Fruit fly (Drosophila melanogaster) whole organism, embryonic: ENCODE data around the gene Klp10A.

Experiments used
- Antp ChIP-seq: fragments of 200-800 bp; sonication (Bioruptor generic); optimal IDR thresholded peaks from 3 replicates; lab custom pipeline; 2016; ENCODE audit warnings: missing biosample characterization, missing genetic modification characterization
- Asciz ChIP-seq: fragments of 200-800 bp; sonication (Bioruptor generic); optimal IDR thresholded peaks from 2 replicates; lab custom pipeline; 2017; ENCODE audit warnings: missing biosample characterization, mild to moderate bottlenecking, missing genetic modification characterization, missing genetic modification reagents
- Bdp1 ChIP-seq: fragments of 200-800 bp; sonication (Bioruptor generic); optimal IDR thresholded peaks from 3 replicates; lab custom pipeline; 2016; ENCODE audit warnings: missing biosample characterization, missing genetic modification characterization
- Bteb2 ChIP-seq: fragments of 200-800 bp; sonication (Bioruptor generic); optimal IDR thresholded peaks from 2 replicates; lab custom pipeline; 2016; ENCODE audit warnings: missing biosample characterization, missing genetic modification characterization
- CG10321 ChIP-seq: fragments of 200-800 bp; sonication (Bioruptor generic); IDR thresholded peaks from 2 replicates; pipeline ENCODE4 v1.3.6; 2022; ENCODE audit warnings: missing biosample characterization, missing genetic modification characterization
- CG13624 ChIP-seq: fragments of 200-800 bp; sonication (Bioruptor generic); optimal IDR thresholded peaks from 2 replicates; lab custom pipeline; 2016; ENCODE audit warnings: missing biosample characterization, missing genetic modification characterization
- CG14050 ChIP-seq: fragments of 200-800 bp; sonication (Bioruptor generic); IDR thresholded peaks from 3 replicates; pipeline ENCODE4 v1.3.6; 2022; ENCODE audit warnings: missing biosample characterization, missing genetic modification characterization
- CG1603 ChIP-seq: fragments of 200-800 bp; sonication (Bioruptor generic); optimal IDR thresholded peaks from 2 replicates; lab custom pipeline; 2019; ENCODE audit warnings: missing biosample characterization, mild to moderate bottlenecking, missing genetic modification characterization, moderate library complexity
- CG1647 ChIP-seq: fragments of 200-800 bp; sonication (Bioruptor generic); optimal IDR thresholded peaks from 3 replicates; lab custom pipeline; 2016; ENCODE audit warnings: missing biosample characterization, missing genetic modification characterization
- CG16815 ChIP-seq: fragments of 200-800 bp; sonication (Bioruptor generic); optimal IDR thresholded peaks from 3 replicates; lab custom pipeline; 2017; ENCODE audit warnings: missing biosample characterization, mild to moderate bottlenecking, missing genetic modification characterization
- CG17186 ChIP-seq: fragments of 200-800 bp; sonication (Bioruptor generic); optimal IDR thresholded peaks from 3 replicates; lab custom pipeline; 2017; ENCODE audit warnings: missing biosample characterization, missing genetic modification reagents, missing genetic modification characterization
- CG2120 ChIP-seq: fragments of 200-800 bp; sonication (Bioruptor generic); optimal IDR thresholded peaks from 3 replicates; lab custom pipeline; 2016; ENCODE audit warnings: missing biosample characterization, missing genetic modification characterization
- CG2889 ChIP-seq: fragments of 200-800 bp; sonication (Bioruptor generic); IDR thresholded peaks from 3 replicates; pipeline ENCODE4 v1.3.6; 2022; ENCODE audit warnings: missing biosample characterization, missing genetic modification characterization
- CG3065 ChIP-seq: fragments of 200-800 bp; sonication (Bioruptor generic); optimal IDR thresholded peaks from 2 replicates; lab custom pipeline; 2016; ENCODE audit warnings: missing biosample characterization, missing genetic modification characterization
- CG4617 ChIP-seq: fragments of 200-800 bp; sonication (Bioruptor generic); optimal IDR thresholded peaks from 3 replicates; lab custom pipeline; 2016; ENCODE audit warnings: missing biosample characterization, missing genetic modification characterization, borderline replicate concordance
- CG6272 ChIP-seq: fragments of 200-800 bp; sonication (Bioruptor generic); IDR thresholded peaks from 2 replicates; pipeline ENCODE4 v1.3.6; 2022; ENCODE audit warnings: missing biosample characterization, missing genetic modification characterization
- CG6683 ChIP-seq: fragments of 200-800 bp; sonication (Bioruptor generic); optimal IDR thresholded peaks from 2 replicates; lab custom pipeline; 2017; ENCODE audit warnings: missing biosample characterization, mild to moderate bottlenecking, missing genetic modification characterization, missing genetic modification reagents
- CG7357 ChIP-seq: fragments of 200-800 bp; sonication (Bioruptor generic); IDR thresholded peaks from 3 replicates; pipeline ENCODE4 v1.3.6; 2022; ENCODE audit warnings: missing biosample characterization, missing genetic modification characterization
- CG9215 ChIP-seq: fragments of 200-800 bp; sonication (Bioruptor generic); IDR thresholded peaks from 2 replicates; pipeline ENCODE4 v1.3.6; 2022; ENCODE audit warnings: missing biosample characterization, missing genetic modification characterization
- CG9876 ChIP-seq: fragments of 200-800 bp; sonication (Bioruptor generic); optimal IDR thresholded peaks from 2 replicates; lab custom pipeline; 2016; ENCODE audit warnings: missing biosample characterization, missing genetic modification characterization
- CG9932 ChIP-seq: fragments of 200-800 bp; sonication (Bioruptor generic); IDR thresholded peaks from 2 replicates; pipeline ENCODE4 v1.3.6; 2022; ENCODE audit warnings: missing biosample characterization, missing genetic modification characterization
- Chrac-16 ChIP-seq: fragments of 200-800 bp; sonication (Bioruptor generic); optimal IDR thresholded peaks from 3 replicates; lab custom pipeline; 2016; ENCODE audit warnings: missing biosample characterization, missing genetic modification characterization
- Ets65A ChIP-seq: fragments of 200-800 bp; sonication (Bioruptor generic); peaks from one replicate; lab custom pipeline; 2016; ENCODE audit warnings: missing biosample characterization, missing genetic modification characterization
- Ets97D ChIP-seq: fragments of 200-800 bp; sonication (Bioruptor generic); optimal IDR thresholded peaks from 3 replicates; lab custom pipeline; 2016; ENCODE audit warnings: missing biosample characterization, missing genetic modification characterization
- GATAe ChIP-seq: fragments of 200-800 bp; sonication (Bioruptor generic); conservative IDR thresholded peaks from 2 replicates; pipeline ENCODE4 v1.3.6; 2022; ENCODE audit warnings: missing biosample characterization, missing genetic modification characterization
- HHEX ChIP-seq: fragments of 200-800 bp; sonication (Bioruptor generic); optimal IDR thresholded peaks from 3 replicates; lab custom pipeline; 2017; ENCODE audit warnings: missing biosample characterization, mild to moderate bottlenecking, missing genetic modification characterization, missing genetic modification reagents
- Med ChIP-seq: fragments of 200-800 bp; sonication (Bioruptor generic); peaks from one replicate; lab custom pipeline; 2016; ENCODE audit warnings: missing biosample characterization, missing genetic modification characterization, mild to moderate bottlenecking, inconsistent platforms, moderate library complexity
- Rfx ChIP-seq: fragments of 200-800 bp; sonication (Bioruptor generic); IDR thresholded peaks from 2 replicates; pipeline ENCODE4 v1.3.6; 2022; ENCODE audit warnings: missing biosample characterization, missing genetic modification characterization
- Rx ChIP-seq: fragments of 200-800 bp; sonication (Bioruptor generic); IDR thresholded peaks from 2 replicates; pipeline ENCODE4 v1.3.6; 2022; ENCODE audit warnings: missing biosample characterization, missing genetic modification characterization
- Sox100B ChIP-seq: fragments of 200-800 bp; sonication (Bioruptor generic); optimal IDR thresholded peaks from 3 replicates; lab custom pipeline; 2018; ENCODE audit warnings: missing biosample characterization, mild to moderate bottlenecking, missing genetic modification characterization
- Sry-β ChIP-seq: fragments of 200-800 bp; sonication (Bioruptor generic); optimal IDR thresholded peaks from 2 replicates; lab custom pipeline; 2018; ENCODE audit warnings: missing biosample characterization, mild to moderate bottlenecking, missing genetic modification characterization, moderate library complexity
- TFAM ChIP-seq: fragments of 200-800 bp; sonication (Bioruptor generic); optimal IDR thresholded peaks from 2 replicates; lab custom pipeline; 2017; ENCODE audit warnings: missing biosample characterization, missing genetic modification characterization, inconsistent platforms
- al ChIP-seq: fragments of 200-800 bp; sonication (Bioruptor generic); IDR thresholded peaks from 2 replicates; pipeline ENCODE4 v1.3.6; 2022; ENCODE audit warnings: missing biosample characterization, missing genetic modification characterization
- dimm ChIP-seq: fragments of 200-800 bp; sonication (Bioruptor generic); IDR thresholded peaks from 2 replicates; pipeline ENCODE4 v1.3.6; 2022; ENCODE audit warnings: missing biosample characterization, missing genetic modification characterization
- ems ChIP-seq: fragments of 200-800 bp; sonication (Bioruptor generic); optimal IDR thresholded peaks from 3 replicates; lab custom pipeline; 2016; ENCODE audit warnings: missing biosample characterization, missing genetic modification characterization
- fd96Cb ChIP-seq: fragments of 200-800 bp; sonication (Bioruptor generic); optimal IDR thresholded peaks from 2 replicates; lab custom pipeline; 2018; ENCODE audit warnings: missing biosample characterization, mild to moderate bottlenecking, missing genetic modification characterization, moderate library complexity
- jigr1 ChIP-seq: fragments of 200-800 bp; sonication (Bioruptor generic); IDR thresholded peaks from 3 replicates; pipeline ENCODE4 v1.3.6; 2022; ENCODE audit warnings: missing biosample characterization, missing genetic modification characterization
- kay ChIP-seq: fragments of 200-800 bp; sonication (Bioruptor generic); optimal IDR thresholded peaks from 2 replicates; lab custom pipeline; 2016; ENCODE audit warnings: missing biosample characterization, missing genetic modification characterization
- klu ChIP-seq: fragments of 200-800 bp; sonication (Bioruptor generic); IDR thresholded peaks from 2 replicates; pipeline ENCODE4 v1.3.6; 2022; ENCODE audit warnings: missing biosample characterization, missing genetic modification characterization
- lbe ChIP-seq: fragments of 200-800 bp; sonication (Bioruptor generic); optimal IDR thresholded peaks from 2 replicates; lab custom pipeline; 2016; ENCODE audit warnings: missing biosample characterization, mild to moderate bottlenecking, missing genetic modification characterization
- mirr ChIP-seq: fragments of 200-800 bp; sonication (Bioruptor generic); optimal IDR thresholded peaks from 3 replicates; lab custom pipeline; 2018; ENCODE audit warnings: missing biosample characterization, mild to moderate bottlenecking, missing genetic modification characterization
- nerfin-1 ChIP-seq: fragments of 200-800 bp; sonication (Bioruptor generic); optimal IDR thresholded peaks from 3 replicates; lab custom pipeline; 2019; ENCODE audit warnings: missing biosample characterization, mild to moderate bottlenecking, missing genetic modification characterization, moderate library complexity
- nom ChIP-seq: fragments of 200-800 bp; sonication (Bioruptor generic); optimal IDR thresholded peaks from 2 replicates; lab custom pipeline; 2017; ENCODE audit warnings: missing biosample characterization, missing genetic modification characterization, mild to moderate bottlenecking, moderate library complexity, missing genetic modification reagents
- pho ChIP-seq: fragments of 200-800 bp; sonication (Bioruptor generic); optimal IDR thresholded peaks from 2 replicates; lab custom pipeline; 2016; ENCODE audit warnings: missing biosample characterization, missing genetic modification characterization
- phol ChIP-seq: fragments of 200-800 bp; sonication (Bioruptor generic); optimal IDR thresholded peaks from 3 replicates; lab custom pipeline; 2018; ENCODE audit warnings: missing biosample characterization, mild to moderate bottlenecking, missing genetic modification characterization, moderate library complexity
- repo ChIP-seq: fragments of 200-800 bp; sonication (Bioruptor generic); optimal IDR thresholded peaks from 2 replicates; lab custom pipeline; 2016; ENCODE audit warnings: missing biosample characterization, missing genetic modification characterization
- row ChIP-seq: fragments of 200-800 bp; sonication (Bioruptor generic); IDR thresholded peaks from 3 replicates; pipeline ENCODE4 v1.3.6; 2022; ENCODE audit warnings: missing biosample characterization, missing genetic modification characterization
- sob ChIP-seq: fragments of 200-800 bp; sonication (Bioruptor generic); IDR thresholded peaks from 2 replicates; pipeline ENCODE4 v1.3.6; 2022; ENCODE audit warnings: missing biosample characterization, missing genetic modification characterization
- tap ChIP-seq: fragments of 200-800 bp; optimal IDR thresholded peaks from 3 replicates; lab custom pipeline; 2019; ENCODE audit warnings: missing biosample characterization, mild to moderate bottlenecking, missing genetic modification characterization, moderate library complexity
- vvl ChIP-seq: fragments of 200-800 bp; sonication (Bioruptor generic); IDR thresholded peaks from 2 replicates; pipeline ENCODE4 v1.3.6; 2022; ENCODE audit warnings: missing biosample characterization, missing genetic modification characterization

Klp10A gene

DNA sequence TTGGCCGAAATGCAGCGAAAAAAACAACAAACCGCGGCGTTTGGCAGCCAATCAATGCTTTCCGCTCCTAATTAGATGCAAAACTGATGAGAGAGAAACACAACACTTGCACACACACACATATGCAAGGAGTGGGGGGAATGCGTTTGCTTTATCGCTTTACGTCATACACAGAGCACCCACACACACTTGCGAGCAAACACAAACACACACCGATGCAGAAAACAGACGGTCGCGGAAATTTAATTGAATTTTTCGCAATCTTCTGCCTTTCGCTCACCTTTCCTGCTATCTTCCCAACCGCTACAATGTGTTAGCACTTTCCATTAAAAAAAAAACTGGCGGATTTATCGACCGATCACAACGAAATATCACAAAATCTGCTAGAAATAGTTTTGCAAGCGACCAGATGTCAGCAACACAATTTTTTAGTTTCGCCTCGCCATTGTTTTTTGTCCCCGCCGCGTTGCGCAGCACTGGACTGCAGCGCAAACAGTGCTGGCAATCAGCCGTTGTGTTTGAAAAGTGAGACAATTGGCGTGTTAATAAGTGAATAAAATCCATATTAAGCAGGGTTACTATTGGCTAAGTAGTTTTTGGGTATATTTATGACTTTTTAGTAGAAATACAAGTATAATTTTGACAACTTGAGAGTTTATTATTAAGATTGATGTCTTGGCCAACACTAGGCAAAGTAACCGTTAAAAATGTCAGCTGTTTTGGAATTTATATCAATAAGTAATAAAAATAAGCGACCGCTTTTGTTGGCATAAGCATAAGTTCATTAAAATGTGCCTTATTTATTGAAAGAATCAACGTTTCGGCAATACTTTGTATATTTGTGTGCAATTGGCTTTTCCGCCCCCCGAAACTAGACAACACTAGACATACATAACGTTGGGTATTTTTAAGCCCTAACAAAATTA is at the start of gene Klp10A (continued):
- TF ChIP-seq HHEX (GFP tag; lab: Kevin White, UChicago) = peak; percentile 7
- TF ChIP-seq CG9932 (GFP tag; lab: Robert Waterston, UW) = peak; percentile 54
- no peak for TF ChIP-seq Bdp1 (GFP tag; lab: Kevin White, UChicago)
- no peak for TF ChIP-seq dimm
- TF ChIP-seq tap (tag; lab: Kevin White, UChicago) = no peak
- no peak for TF ChIP-seq GATAe (GFP tag; lab: Robert Waterston, UW)
- TF ChIP-seq ems = no peak
- TF ChIP-seq CG1603 (tag; lab: Kevin White, UChicago) = peak; percentile 31
- TF ChIP-seq Antp (GFP tag; lab: Kevin White, UChicago) = peak; percentile 14
- TF ChIP-seq CG13624 (GFP tag; lab: Kevin White, UChicago) = peak; percentile 2
- TF ChIP-seq nerfin-1 (tag; lab: Kevin White, UChicago) = peak; percentile 87
- no peak for TF ChIP-seq TFAM
- no peak for TF ChIP-seq Ets65A (GFP tag; lab: Kevin White, UChicago)
- TF ChIP-seq CG3065 (GFP tag; lab: Kevin White, UChicago) = no peak
- peak; percentile 9; the same call in 1 of the 2 replicates for TF ChIP-seq vvl (GFP tag; lab: Robert Waterston, UW)
- peak; percentile 47 for TF ChIP-seq CG17186
- TF ChIP-seq CG2889 (GFP tag; lab: Robert Waterston, UW) = no peak
- TF ChIP-seq Chrac-16 = peak; percentile 24
- TF ChIP-seq CG4617 = peak; percentile 50
- no peak for TF ChIP-seq klu
- TF ChIP-seq Ets97D (GFP tag; lab: Kevin White, UChicago) = no peak
- peak; percentile 58 for TF ChIP-seq Sry-β (GFP tag; lab: Kevin White, UChicago)
- no peak for TF ChIP-seq fd96Cb (tag; lab: Kevin White, UChicago)
- TF ChIP-seq Med (GFP tag; lab: Kevin White, UChicago) = peak; percentile 71
- TF ChIP-seq nom (GFP tag; lab: Kevin White, UChicago) = peak; percentile 7
- peak; percentile 7 for TF ChIP-seq pho
- no peak for TF ChIP-seq CG9215 (GFP tag; lab: Robert Waterston, UW)
- TF ChIP-seq Asciz (GFP tag; lab: Kevin White, UChicago) = no peak
- no peak for TF ChIP-seq CG6272 (GFP tag; lab: Robert Waterston, UW)
- no peak for TF ChIP-seq CG10321 (GFP tag; lab: Robert Waterston, UW)
- TF ChIP-seq CG9876 (GFP tag; lab: Kevin White, UChicago) = no peak
- TF ChIP-seq Bteb2 (GFP tag; lab: Kevin White, UChicago) = no peak
- TF ChIP-seq Sox100B = no peak
- TF ChIP-seq row (GFP tag; lab: Robert Waterston, UW) = no peak
- no peak for TF ChIP-seq repo (GFP tag; lab: Kevin White, UChicago)
- no peak for TF ChIP-seq CG7357 (GFP tag; lab: Robert Waterston, UW)
- no peak for TF ChIP-seq mirr
- TF ChIP-seq Rx (GFP tag; lab: Robert Waterston, UW) = 0 out of 2 replicates have a peak, but pooled peaks have one; percentile 23
- TF ChIP-seq sob = peak; percentile 43; the same call in 1 of the 2 replicates
- no peak for TF ChIP-seq CG16815
- no peak for TF ChIP-seq CG14050 (GFP tag; lab: Robert Waterston, UW)
- TF ChIP-seq phol (tag; lab: Kevin White, UChicago) = peak; percentile 93
- TF ChIP-seq Rfx (GFP tag; lab: Robert Waterston, UW) = peak; percentile 44; the same call in 1 of the 2 replicates
- no peak for TF ChIP-seq CG6683 (GFP tag; lab: Kevin White, UChicago)
- TF ChIP-seq CG2120 = peak; percentile 36
- TF ChIP-seq lbe (GFP tag; lab: Kevin White, UChicago) = peak; percentile 48
- TF ChIP-seq CG1647 (GFP tag; lab: Kevin White, UChicago) = peak; percentile 11
- TF ChIP-seq kay = no peak
- no peak for TF ChIP-seq al (GFP tag; lab: Robert Waterston, UW)
- TF ChIP-seq jigr1 (GFP tag; lab: Robert Waterston, UW) = no peak
